Worm (Caenorhabditis elegans) whole organism, young adult: ENCODE results near the gene F21C10.18.
A peak's percentile ranks its signal among the peaks of the same experiment; 100 is the strongest.

Experiments used
- B0336.3 ChIP-seq: fragments of 200-800 bp; sonication (Bioruptor generic); IDR thresholded peaks from 2 replicates; pipeline ENCODE4 v1.3.6; 2022; ENCODE audit warnings: missing genetic modification characterization, missing compliant biosample characterization
- Y53G8AR.9 ChIP-seq: fragments of 200-800 bp; sonication (Bioruptor generic); conservative IDR thresholded peaks from 2 replicates; pipeline ENCODE4 v1.3.6; 2022; ENCODE audit warnings: missing genetic modification reagents, missing genetic modification characterization, missing compliant biosample characterization
- Y79H2A.3 ChIP-seq: fragments of 200-800 bp; sonication (Bioruptor generic); conservative IDR thresholded peaks from 2 replicates; pipeline ENCODE4 v1.3.6; 2022; ENCODE audit warnings: missing genetic modification reagents, missing genetic modification characterization, missing compliant biosample characterization
- ZK185.1 ChIP-seq: sonication (generic microtip); optimal IDR thresholded peaks from 2 replicates; lab custom pipeline; 2016; ENCODE audit warnings: mild to moderate bottlenecking, missing genetic modification characterization, missing compliant biosample characterization; ENCODE audit not compliant: poor library complexity, severe bottlenecking
- ama-1 ChIP-seq, 3 experiments: fragments of 150-350 bp in 1 of 3; sonication (generic microtip) in 2 of 3; optimal IDR thresholded peaks; 2 replicates each; lab custom pipeline; 2014 to 2018; ENCODE audit warnings: missing biosample characterization in 2 of 3, missing genetic modification characterization in 2 of 3, missing genetic modification reagents in 2 of 3
- chd-7 ChIP-seq: sonication (generic microtip); optimal IDR thresholded peaks from 2 replicates; lab custom pipeline; 2016; ENCODE audit warnings: mild to moderate bottlenecking, missing genetic modification characterization, moderate library complexity, missing compliant biosample characterization
- him-1 ChIP-seq: sonication (generic microtip); optimal IDR thresholded peaks from 2 replicates; lab custom pipeline; 2016; ENCODE audit warnings: missing genotype, missing genetic modification reagents, missing genetic modification characterization, missing compliant biosample characterization
- lsy-27 ChIP-seq: sonication (generic microtip); optimal IDR thresholded peaks from 2 replicates; lab custom pipeline; 2017; ENCODE audit warnings: missing genetic modification characterization, mild to moderate bottlenecking, missing compliant biosample characterization, antibody characterized with exemption, missing genotype, borderline replicate concordance; ENCODE audit not compliant: insufficient read depth
- madf-8 ChIP-seq: fragments of 200-800 bp; sonication (Bioruptor generic); conservative IDR thresholded peaks from 2 replicates; pipeline ENCODE4 v1.3.6; 2022; ENCODE audit warnings: missing genetic modification reagents, missing genetic modification characterization, missing compliant biosample characterization
- nhr-90 ChIP-seq: sonication (generic microtip); optimal IDR thresholded peaks from 2 replicates; lab custom pipeline; 2016; ENCODE audit warnings: missing genotype, mild to moderate bottlenecking, missing genetic modification characterization, missing compliant biosample characterization
- snpc-4 ChIP-seq, 5 experiments: fragments of 150-350 bp in 1 of 5; sonication (generic microtip) in 4 of 5; optimal IDR thresholded peaks; 2 replicates each; lab custom pipeline; 2014 to 2018; ENCODE audit warnings: missing genetic modification characterization in 5 of 5, missing biosample characterization in 3 of 5, antibody characterized with exemption in 2 of 5, mild to moderate bottlenecking in 2 of 5, missing compliant biosample characterization in 2 of 5, missing genotype in 2 of 5, moderate library complexity in 2 of 5, missing genetic modification reagents in 1 of 5
- tbx-9 ChIP-seq: sonication (generic microtip); optimal IDR thresholded peaks from 2 replicates; lab custom pipeline; 2016; ENCODE audit warnings: borderline replicate concordance, missing genetic modification characterization, inconsistent platforms, missing compliant biosample characterization
- unc-62 ChIP-seq: fragments of 150-350 bp; optimal IDR thresholded peaks from 2 replicates; lab custom pipeline; 2014; ENCODE audit warnings: missing biosample characterization, missing genetic modification reagents, missing genetic modification characterization
- ztf-28 ChIP-seq: fragments of 200-800 bp; sonication (Bioruptor generic); IDR thresholded peaks from 2 replicates; pipeline ENCODE4 v1.3.6; 2022; ENCODE audit warnings: missing genetic modification reagents, missing genetic modification characterization, missing compliant biosample characterization

DNA sequence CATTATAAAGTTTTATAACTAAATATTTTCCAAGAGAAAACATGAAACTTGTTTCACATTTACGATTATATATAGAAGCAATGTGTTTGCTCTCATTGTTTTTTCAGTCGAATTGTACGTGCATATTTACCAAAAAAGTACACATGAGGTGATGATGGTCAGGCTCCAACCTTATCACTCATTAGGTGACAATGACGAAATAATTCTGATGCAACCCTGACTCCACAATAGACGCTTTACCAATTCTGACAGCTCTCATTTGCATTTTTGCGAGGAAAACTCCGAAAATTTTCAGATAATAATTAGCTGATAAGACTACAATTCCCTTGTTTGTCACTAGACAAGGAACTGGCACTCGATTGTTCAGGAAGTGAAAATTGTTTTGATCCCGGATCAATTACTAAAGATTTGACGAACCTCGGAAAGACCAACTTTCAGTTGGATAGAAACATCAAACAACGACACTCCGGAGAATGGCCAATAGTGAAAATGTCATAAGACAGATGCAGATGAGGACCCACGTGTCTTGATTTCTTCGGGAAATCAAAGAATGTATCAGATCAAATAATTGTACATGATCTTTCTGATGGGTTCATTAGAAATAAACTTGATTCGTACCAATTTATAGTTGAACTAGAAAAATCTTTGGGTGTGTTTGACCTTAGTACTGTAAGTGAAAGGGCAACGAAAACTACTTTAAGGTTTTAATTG lies 29.3 kb upstream of the F21C10.18 start:
- TF ChIP-seq him-1 (tag; lab: Kevin White, UChicago) = no peak
- no peak for TF ChIP-seq ztf-28 (GFP tag; lab: Robert Waterston, UW)
- peak; percentile 61 for TF ChIP-seq nhr-90 (tag; lab: Kevin White, UChicago)
- TF ChIP-seq tbx-9 (tag; lab: Kevin White, UChicago) = no peak
- no peak for TF ChIP-seq ZK185.1
- no peak for TF ChIP-seq ama-1 (optimal IDR thresholded peaks at IDR 0.05; lab: Kevin White, UChicago)
- no peak for TF ChIP-seq ama-1 (GFP tag; optimal IDR thresholded peaks at IDR 0.05; lab: Kevin White, UChicago)
- TF ChIP-seq unc-62 (GFP tag; lab: Kevin White, UChicago) = peak; percentile 19
- no peak for TF ChIP-seq Y79H2A.3
- TF ChIP-seq B0336.3 = 0 out of 2 replicates have a peak, but pooled peaks have one; percentile 22
- TF ChIP-seq snpc-4 (GFP tag; optimal IDR thresholded peaks at IDR 0.05; lab: Kevin White, UChicago) = no peak
- TF ChIP-seq snpc-4 (tag; optimal IDR thresholded peaks at IDR 0.05; lab: Kevin White, UChicago) = peak in 1 of 4 experiments; percentile 1
- TF ChIP-seq chd-7 (tag; lab: Kevin White, UChicago) = no peak
- no peak for TF ChIP-seq madf-8
- TF ChIP-seq lsy-27 (tag; lab: Kevin White, UChicago) = no peak
- TF ChIP-seq Y53G8AR.9 (GFP tag; lab: Robert Waterston, UW) = no peak
